Fruit fly (Drosophila melanogaster) whole organism, embryonic: ENCODE measurements around the gene CG2772.

Source experiments
- Antp ChIP-seq: fragments of 200-800 bp; sonication (Bioruptor generic); optimal IDR thresholded peaks from 3 replicates; lab custom pipeline; 2016; ENCODE audit warnings: missing biosample characterization, missing genetic modification characterization
- Atf6 ChIP-seq: fragments of 200-800 bp; sonication (Bioruptor generic); IDR thresholded peaks from 2 replicates; pipeline ENCODE4 v1.3.6; 2022; ENCODE audit warnings: missing biosample characterization, missing genetic modification characterization
- CG11723 ChIP-seq: fragments of 200-800 bp; sonication (Bioruptor generic); optimal IDR thresholded peaks from 2 replicates; lab custom pipeline; 2017; ENCODE audit warnings: missing biosample characterization, mild to moderate bottlenecking, missing genetic modification characterization
- CG14667 ChIP-seq: fragments of 200-800 bp; sonication (Bioruptor generic); IDR thresholded peaks from 2 replicates; pipeline ENCODE4 v1.3.6; 2022; ENCODE audit warnings: missing biosample characterization, missing genetic modification characterization
- CG14860 ChIP-seq: fragments of 200-800 bp; sonication (Bioruptor generic); IDR thresholded peaks from 3 replicates; pipeline ENCODE4 v1.3.6; 2022; ENCODE audit warnings: missing biosample characterization, missing genetic modification characterization; ENCODE audit not compliant: partially characterized antibody
- CG16779 ChIP-seq: fragments of 200-800 bp; sonication (Bioruptor generic); IDR thresholded peaks from 2 replicates; pipeline ENCODE4 v1.3.6; 2022; ENCODE audit warnings: missing biosample characterization, missing genetic modification characterization
- CG17186 ChIP-seq: fragments of 200-800 bp; sonication (Bioruptor generic); optimal IDR thresholded peaks from 3 replicates; lab custom pipeline; 2017; ENCODE audit warnings: missing biosample characterization, missing genetic modification reagents, missing genetic modification characterization
- CG1832 ChIP-seq: fragments of 200-800 bp; sonication (Bioruptor generic); optimal IDR thresholded peaks from 2 replicates; lab custom pipeline; 2017; ENCODE audit warnings: missing biosample characterization, mild to moderate bottlenecking, missing genetic modification characterization, inconsistent platforms
- CG18476 ChIP-seq: fragments of 200-800 bp; sonication (Bioruptor generic); optimal IDR thresholded peaks from 2 replicates; lab custom pipeline; 2016; ENCODE audit warnings: missing biosample characterization, mild to moderate bottlenecking, missing genetic modification characterization
- CG18619 ChIP-seq: fragments of 200-800 bp; sonication (Bioruptor generic); optimal IDR thresholded peaks from 3 replicates; lab custom pipeline; 2017; ENCODE audit warnings: missing biosample characterization, mild to moderate bottlenecking, missing genetic modification characterization
- CG2202 ChIP-seq: fragments of 200-800 bp; sonication (Bioruptor generic); optimal IDR thresholded peaks from 2 replicates; lab custom pipeline; 2018; ENCODE audit warnings: missing biosample characterization, mild to moderate bottlenecking, missing genetic modification characterization
- CG31365 ChIP-seq: fragments of 200-800 bp; sonication (Bioruptor generic); optimal IDR thresholded peaks from 2 replicates; lab custom pipeline; 2018; ENCODE audit warnings: missing biosample characterization, mild to moderate bottlenecking, missing genetic modification characterization
- CG3407 ChIP-seq: fragments of 200-800 bp; sonication (Bioruptor generic); optimal IDR thresholded peaks from 2 replicates; lab custom pipeline; 2018; ENCODE audit warnings: missing biosample characterization, mild to moderate bottlenecking, missing genetic modification characterization
- CG34224 ChIP-seq: fragments of 200-800 bp; sonication (Bioruptor generic); IDR thresholded peaks from 3 replicates; pipeline ENCODE4 v1.3.6; 2022; ENCODE audit warnings: missing biosample characterization, missing genetic modification characterization; ENCODE audit not compliant: partially characterized antibody
- CG3995 ChIP-seq: fragments of 200-800 bp; sonication (Bioruptor generic); optimal IDR thresholded peaks from 3 replicates; lab custom pipeline; 2016; ENCODE audit warnings: missing biosample characterization, missing genetic modification characterization
- CG4328 ChIP-seq: fragments of 200-800 bp; sonication (Bioruptor generic); optimal IDR thresholded peaks from 3 replicates; lab custom pipeline; 2017; ENCODE audit warnings: missing biosample characterization, missing genetic modification reagents, missing genetic modification characterization
- CG6272 ChIP-seq: fragments of 200-800 bp; sonication (Bioruptor generic); IDR thresholded peaks from 2 replicates; pipeline ENCODE4 v1.3.6; 2022; ENCODE audit warnings: missing biosample characterization, missing genetic modification characterization
- CG7745 ChIP-seq: fragments of 200-800 bp; sonication (Bioruptor generic); optimal IDR thresholded peaks from 2 replicates; lab custom pipeline; 2018; ENCODE audit warnings: missing biosample characterization, mild to moderate bottlenecking, missing genetic modification characterization, moderate library complexity
- CG7928 ChIP-seq: fragments of 200-800 bp; sonication (Bioruptor generic); optimal IDR thresholded peaks from 2 replicates; lab custom pipeline; 2017; ENCODE audit warnings: missing biosample characterization, mild to moderate bottlenecking, missing genetic modification characterization
- CG8281 ChIP-seq: fragments of 200-800 bp; sonication (Bioruptor generic); optimal IDR thresholded peaks from 2 replicates; lab custom pipeline; 2018; ENCODE audit warnings: missing biosample characterization, mild to moderate bottlenecking, missing genetic modification characterization, moderate library complexity
- D ChIP-seq, 2 experiments: fragments of 200-800 bp in 1 of 2; fragments of >200 bp in 1 of 2; sonication (Bioruptor generic) in 1 of 2; optimal IDR thresholded peaks; 2 replicates in 1 of 2; 3 replicates in 1 of 2; lab custom pipeline; 2017; ENCODE audit warnings: mild to moderate bottlenecking in 1 of 2, missing biosample characterization in 1 of 2, missing genetic modification characterization in 1 of 2, missing genetic modification reagents in 1 of 2
- Dfd ChIP-seq, 2 experiments: fragments of >200 bp; optimal IDR thresholded peaks; 2 replicates each; lab custom pipeline; 2017; ENCODE audit warnings: missing biosample characterization in 2 of 2, missing genetic modification characterization in 2 of 2
- Dip3 ChIP-seq: fragments of 200-800 bp; sonication (Bioruptor generic); optimal IDR thresholded peaks from 3 replicates; lab custom pipeline; 2016; ENCODE audit warnings: missing biosample characterization, missing genetic modification characterization
- Gug ChIP-seq: fragments of 200-800 bp; sonication (Bioruptor generic); IDR thresholded peaks from 4 replicates; pipeline ENCODE4 v1.3.6; 2022; ENCODE audit warnings: missing biosample characterization, missing genetic modification characterization
- H15 ChIP-seq: fragments of 200-800 bp; sonication (Bioruptor generic); IDR thresholded peaks from 3 replicates; pipeline ENCODE4 v1.3.6; 2022; ENCODE audit warnings: missing biosample characterization, missing genetic modification characterization
- Hey ChIP-seq: fragments of 200-800 bp; sonication (Bioruptor generic); optimal IDR thresholded peaks from 3 replicates; lab custom pipeline; 2018; ENCODE audit warnings: missing biosample characterization, mild to moderate bottlenecking, missing genetic modification characterization
- Meics ChIP-seq: fragments of 200-800 bp; sonication (Bioruptor generic); optimal IDR thresholded peaks from 2 replicates; lab custom pipeline; 2017; ENCODE audit warnings: missing biosample characterization, mild to moderate bottlenecking, missing genetic modification characterization
- Mes4 ChIP-seq: fragments of 200-800 bp; sonication (Bioruptor generic); optimal IDR thresholded peaks from 2 replicates; lab custom pipeline; 2016; ENCODE audit warnings: missing biosample characterization, missing genetic modification characterization
- Myb ChIP-seq: fragments of 200-800 bp; sonication (Bioruptor generic); optimal IDR thresholded peaks from 2 replicates; lab custom pipeline; 2016; ENCODE audit warnings: missing biosample characterization, missing genetic modification characterization
- Stat92E ChIP-seq, 3 experiments: fragments of >200 bp in 2 of 3; fragments of 200-800 bp in 1 of 3; sonication (Bioruptor generic) in 1 of 3; optimal IDR thresholded peaks; 2 replicates each; lab custom pipeline; 2017 to 2019; ENCODE audit warnings: missing biosample characterization in 3 of 3, missing genetic modification characterization in 3 of 3, mild to moderate bottlenecking in 1 of 3, moderate library complexity in 1 of 3
- ap ChIP-seq: fragments of 200-800 bp; sonication (Bioruptor generic); IDR thresholded peaks from 2 replicates; pipeline ENCODE4 v1.3.6; 2022; ENCODE audit warnings: missing biosample characterization, missing genetic modification characterization
- cas ChIP-seq: fragments of 200-800 bp; sonication (Bioruptor generic); IDR thresholded peaks from 2 replicates; pipeline ENCODE4 v1.3.6; 2022; ENCODE audit warnings: missing biosample characterization, missing genetic modification characterization
- en ChIP-seq: fragments of 200-800 bp; sonication (Bioruptor generic); optimal IDR thresholded peaks from 2 replicates; lab custom pipeline; 2016; ENCODE audit warnings: missing biosample characterization, missing genetic modification characterization
- esg ChIP-seq: fragments of 200-800 bp; sonication (Bioruptor generic); conservative IDR thresholded peaks from 2 replicates; pipeline ENCODE4 v1.3.6; 2022; ENCODE audit warnings: missing biosample characterization, missing genetic modification characterization
- fu2 ChIP-seq: fragments of 200-800 bp; sonication (Bioruptor generic); optimal IDR thresholded peaks from 2 replicates; lab custom pipeline; 2016; ENCODE audit warnings: missing biosample characterization, missing genetic modification characterization
- gem ChIP-seq: fragments of 200-800 bp; sonication (Bioruptor generic); optimal IDR thresholded peaks from 2 replicates; lab custom pipeline; 2019; ENCODE audit warnings: missing biosample characterization, mild to moderate bottlenecking, missing genetic modification characterization, moderate library complexity
- gsb-n ChIP-seq: fragments of 200-800 bp; sonication (Bioruptor generic); optimal IDR thresholded peaks from 3 replicates; lab custom pipeline; 2018; ENCODE audit warnings: missing biosample characterization, mild to moderate bottlenecking, missing genetic modification characterization
- kah ChIP-seq: fragments of 200-800 bp; sonication (Bioruptor generic); optimal IDR thresholded peaks from 2 replicates; lab custom pipeline; 2018; ENCODE audit warnings: missing biosample characterization, mild to moderate bottlenecking, missing genetic modification characterization
- kay ChIP-seq: fragments of 200-800 bp; sonication (Bioruptor generic); optimal IDR thresholded peaks from 2 replicates; lab custom pipeline; 2016; ENCODE audit warnings: missing biosample characterization, missing genetic modification characterization
- lab ChIP-seq: fragments of 200-800 bp; sonication (Bioruptor generic); optimal IDR thresholded peaks from 3 replicates; lab custom pipeline; 2017; ENCODE audit warnings: missing biosample characterization, missing genetic modification characterization, mild to moderate bottlenecking, moderate library complexity, missing genetic modification reagents
- maf-S ChIP-seq: fragments of 200-800 bp; sonication (Bioruptor generic); optimal IDR thresholded peaks from 2 replicates; lab custom pipeline; 2016; ENCODE audit warnings: missing biosample characterization, missing genetic modification characterization
- pfk ChIP-seq: fragments of 200-800 bp; sonication (Bioruptor generic); optimal IDR thresholded peaks from 2 replicates; lab custom pipeline; 2018; ENCODE audit warnings: missing biosample characterization, mild to moderate bottlenecking, missing genetic modification characterization, moderate library complexity
- phol ChIP-seq: fragments of 200-800 bp; sonication (Bioruptor generic); optimal IDR thresholded peaks from 3 replicates; lab custom pipeline; 2018; ENCODE audit warnings: missing biosample characterization, mild to moderate bottlenecking, missing genetic modification characterization, moderate library complexity
- pnt ChIP-seq: fragments of 200-800 bp; sonication (Bioruptor generic); optimal IDR thresholded peaks from 3 replicates; lab custom pipeline; 2016; ENCODE audit warnings: missing biosample characterization, missing genetic modification characterization
- rib ChIP-seq: fragments of 200-800 bp; sonication (Bioruptor generic); IDR thresholded peaks from 2 replicates; pipeline ENCODE4 v1.3.6; 2022; ENCODE audit warnings: missing biosample characterization, missing genetic modification characterization
- scrt ChIP-seq: fragments of 200-800 bp; sonication (Bioruptor generic); optimal IDR thresholded peaks from 2 replicates; lab custom pipeline; 2018; ENCODE audit warnings: missing biosample characterization, mild to moderate bottlenecking, missing genetic modification characterization, moderate library complexity
- slp2 ChIP-seq: fragments of 200-800 bp; sonication (Bioruptor generic); optimal IDR thresholded peaks from 2 replicates; lab custom pipeline; 2016; ENCODE audit warnings: missing biosample characterization, missing genetic modification characterization
- ttk ChIP-seq: fragments of 200-800 bp; sonication (Bioruptor generic); IDR thresholded peaks from 2 replicates; pipeline ENCODE4 v2.1.2; 2022; ENCODE audit warnings: missing biosample characterization, missing genetic modification characterization
- wek ChIP-seq: fragments of 200-800 bp; sonication (Bioruptor generic); optimal IDR thresholded peaks from 3 replicates; lab custom pipeline; 2018; ENCODE audit warnings: missing biosample characterization, mild to moderate bottlenecking, missing genetic modification characterization, moderate library complexity
- zf30C ChIP-seq: fragments of 200-800 bp; sonication (Bioruptor generic); optimal IDR thresholded peaks from 3 replicates; lab custom pipeline; 2018; ENCODE audit warnings: missing biosample characterization, mild to moderate bottlenecking, missing genetic modification characterization
- zfh2 ChIP-seq: fragments of 200-800 bp; sonication (Bioruptor generic); optimal IDR thresholded peaks from 2 replicates; lab custom pipeline; 2016; ENCODE audit warnings: missing biosample characterization, missing genetic modification characterization

CG2772 gene

dm6 chr2L:3469869-3470268, 24.1 kb downstream of the CG2772 start, which contains the start of the genes Pif1 and CG31776 (continued):
- no peak for TF ChIP-seq D (optimal IDR thresholded peaks at IDR 0.05; lab: Kevin White, UChicago)
- TF ChIP-seq D (GFP tag; optimal IDR thresholded peaks at IDR 0.05; lab: Kevin White, UChicago): no peak
- no peak for TF ChIP-seq CG7745 (tag; lab: Kevin White, UChicago)
- no peak for TF ChIP-seq pnt (GFP tag; lab: Kevin White, UChicago)
- no peak for TF ChIP-seq ttk
- no peak for TF ChIP-seq maf-S (GFP tag; lab: Kevin White, UChicago)
- no peak for TF ChIP-seq CG8281 (tag; lab: Kevin White, UChicago)
- no peak for TF ChIP-seq lab (GFP tag; lab: Kevin White, UChicago)
- no peak for TF ChIP-seq CG18619 (GFP tag; lab: Kevin White, UChicago)
- TF ChIP-seq kay (GFP tag; lab: Kevin White, UChicago): no peak
- TF ChIP-seq CG7928 (GFP tag; lab: Kevin White, UChicago): no peak
- no peak for TF ChIP-seq Antp
- TF ChIP-seq fu2 (GFP tag; lab: Kevin White, UChicago): no peak
- no peak for TF ChIP-seq Hey (tag; lab: Kevin White, UChicago)
- TF ChIP-seq CG14860 (GFP tag; lab: Robert Waterston, UW): peak; percentile 63; the same call in 2 of the 3 replicates
- TF ChIP-seq ap (GFP tag; lab: Robert Waterston, UW): no peak
- TF ChIP-seq Dfd (GFP tag; optimal IDR thresholded peaks at IDR 0.05; lab: Kevin White, UChicago): no peak
- peak; percentile 95 for TF ChIP-seq CG34224 (GFP tag; lab: Robert Waterston, UW)
- no peak for TF ChIP-seq CG11723
- TF ChIP-seq en: no peak
- TF ChIP-seq CG17186 (GFP tag; lab: Kevin White, UChicago): peak; percentile 88
- TF ChIP-seq Myb (GFP tag; lab: Kevin White, UChicago): peak; percentile 99
- TF ChIP-seq H15 (GFP tag; lab: Robert Waterston, UW): no peak
- TF ChIP-seq kah (GFP tag; lab: Kevin White, UChicago): no peak
- no peak for TF ChIP-seq CG31365 (tag; lab: Kevin White, UChicago)
- TF ChIP-seq CG18476 (GFP tag; lab: Kevin White, UChicago): no peak
- TF ChIP-seq zfh2: no peak
- no peak for TF ChIP-seq Stat92E (GFP tag; optimal IDR thresholded peaks at IDR 0.05; lab: Kevin White, UChicago)
- TF ChIP-seq Gug (GFP tag; lab: Robert Waterston, UW): no peak
- TF ChIP-seq scrt (GFP tag; lab: Kevin White, UChicago): no peak
- no peak for TF ChIP-seq CG16779 (GFP tag; lab: Robert Waterston, UW)
- no peak for TF ChIP-seq gem
- TF ChIP-seq cas (GFP tag; lab: Robert Waterston, UW): no peak
- no peak for TF ChIP-seq Dip3 (GFP tag; lab: Kevin White, UChicago)
- TF ChIP-seq CG14667 (GFP tag; lab: Robert Waterston, UW): no peak
- TF ChIP-seq Atf6 (GFP tag; lab: Robert Waterston, UW): no peak
- TF ChIP-seq phol: peak; percentile 38
- TF ChIP-seq CG3407 (GFP tag; lab: Kevin White, UChicago): no peak
- no peak for TF ChIP-seq pfk (GFP tag; lab: Kevin White, UChicago)
- TF ChIP-seq CG2202 (tag; lab: Kevin White, UChicago): no peak
- TF ChIP-seq Mes4: no peak
- no peak for TF ChIP-seq zf30C (GFP tag; lab: Kevin White, UChicago)
- no peak for TF ChIP-seq CG6272 (GFP tag; lab: Robert Waterston, UW)
- no peak for TF ChIP-seq wek (GFP tag; lab: Kevin White, UChicago)
- no peak for TF ChIP-seq rib
- TF ChIP-seq slp2 (GFP tag; lab: Kevin White, UChicago): no peak
- no peak for TF ChIP-seq CG4328 (GFP tag; lab: Kevin White, UChicago)
- TF ChIP-seq CG3995 (GFP tag; lab: Kevin White, UChicago): peak; percentile 78
- TF ChIP-seq gsb-n (tag; lab: Kevin White, UChicago): no peak
- TF ChIP-seq esg (GFP tag; lab: Robert Waterston, UW): no peak
- no peak for TF ChIP-seq CG1832
- no peak for TF ChIP-seq Meics (GFP tag; lab: Kevin White, UChicago)
